Worm (Caenorhabditis elegans): Measurements from ENCODE around the gene asp-6.

asp-6 gene

DNA sequence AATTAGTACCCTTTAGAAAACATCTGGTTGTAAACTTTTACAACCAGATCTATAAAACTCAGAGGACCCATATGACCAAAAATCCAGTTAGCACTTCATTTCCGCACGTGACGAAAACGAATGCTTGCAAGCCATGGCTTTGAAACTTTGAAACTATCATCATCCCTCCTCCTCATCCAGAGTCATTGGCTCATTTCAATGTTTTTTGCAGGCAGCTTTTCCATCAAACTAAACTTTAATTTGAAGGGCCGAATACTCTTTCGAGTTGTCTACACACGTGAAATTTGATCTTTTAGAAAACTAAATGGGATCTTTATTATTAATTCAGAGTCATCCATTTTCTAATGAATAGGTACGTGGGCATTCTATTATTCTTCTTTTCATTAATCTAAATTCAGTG is 6.5 kb downstream of the asp-6 start:
- TF ChIP-seq him-1 (tag; optimal IDR thresholded peaks at IDR 0.05) (no peak), W03F9.2 (tag; optimal IDR thresholded peaks at IDR 0.05) (no peak), dao-5 (tag; optimal IDR thresholded peaks at IDR 0.05) (no peak)

DNA sequence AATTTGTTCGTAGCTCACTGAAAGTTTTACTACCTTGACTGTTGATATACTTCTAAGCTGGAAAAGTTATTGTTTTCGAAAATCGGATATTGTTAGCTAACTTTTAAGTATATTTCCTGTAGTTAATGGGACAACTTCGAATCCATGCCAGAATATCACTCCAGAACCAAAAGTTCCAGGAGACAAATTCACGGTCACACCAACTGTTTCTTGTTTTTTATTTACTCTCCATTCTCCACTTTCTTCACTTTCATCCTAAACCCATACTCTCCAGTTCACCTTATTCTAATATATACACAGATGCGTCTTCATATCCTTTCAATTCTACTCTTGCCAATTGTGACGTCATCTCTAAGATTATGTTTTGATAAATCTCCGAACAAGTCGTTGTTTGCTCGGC is 9.7 kb downstream of the asp-6 start, which contains the start of gene C16D9.1:
Gene C16D9.1, plus strand, starts transcription at position 301 of the 400 bp plus-strand sequence.
- TF ChIP-seq him-1 (tag; optimal IDR thresholded peaks at IDR 0.05) (no peak), W03F9.2 (tag; optimal IDR thresholded peaks at IDR 0.05) (no peak), dao-5 (tag; optimal IDR thresholded peaks at IDR 0.05) (no peak)

DNA sequence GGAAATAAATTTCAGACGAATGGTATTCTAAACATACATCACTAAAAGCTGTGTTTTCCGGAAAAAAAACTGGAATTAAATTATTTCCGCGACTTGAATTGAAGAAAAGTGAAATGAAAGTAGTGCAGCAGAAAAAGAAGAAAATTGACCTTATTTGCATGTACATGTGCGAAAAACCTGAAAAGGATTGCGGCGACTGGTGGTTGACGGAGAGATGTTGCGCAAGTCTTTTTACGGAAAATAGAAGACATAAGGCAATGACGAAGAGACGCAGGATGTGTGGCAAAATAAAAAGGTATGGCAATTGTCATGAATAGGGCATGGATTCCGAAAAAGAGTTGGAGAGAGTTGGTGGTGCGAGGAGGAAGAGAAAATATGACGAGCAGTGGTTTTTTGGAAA is 13.8 kb downstream of the asp-6 start:
- no peak for TF ChIP-seq dao-5 (tag; optimal IDR thresholded peaks at IDR 0.05)
- TF ChIP-seq W03F9.2 (tag; optimal IDR thresholded peaks at IDR 0.05), result no peak
- no peak for TF ChIP-seq him-1 (tag; optimal IDR thresholded peaks at IDR 0.05)

DNA sequence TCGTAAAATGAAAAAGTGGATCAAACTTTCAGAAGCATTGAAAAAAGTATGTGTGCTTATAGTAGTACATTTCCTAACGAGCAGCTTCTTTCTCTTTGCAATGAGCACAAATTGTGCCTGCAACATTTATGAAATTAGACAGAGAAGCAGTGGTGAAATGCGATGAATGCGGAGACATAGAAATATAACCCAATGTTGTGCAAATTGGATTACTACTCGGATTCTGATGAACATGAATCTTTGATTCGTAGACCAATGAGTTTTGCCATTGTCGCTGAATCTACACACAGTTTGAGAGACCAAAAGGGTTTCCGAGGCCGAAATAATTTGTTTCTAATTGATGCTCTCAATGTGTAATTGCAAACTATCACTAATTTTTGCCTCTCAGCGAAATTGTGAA is 14.8 kb downstream of the asp-6 start:
- TF ChIP-seq dao-5 (tag; optimal IDR thresholded peaks at IDR 0.05) (no peak), W03F9.2 (tag; optimal IDR thresholded peaks at IDR 0.05) (no peak), him-1 (tag; optimal IDR thresholded peaks at IDR 0.05) (no peak)

DNA sequence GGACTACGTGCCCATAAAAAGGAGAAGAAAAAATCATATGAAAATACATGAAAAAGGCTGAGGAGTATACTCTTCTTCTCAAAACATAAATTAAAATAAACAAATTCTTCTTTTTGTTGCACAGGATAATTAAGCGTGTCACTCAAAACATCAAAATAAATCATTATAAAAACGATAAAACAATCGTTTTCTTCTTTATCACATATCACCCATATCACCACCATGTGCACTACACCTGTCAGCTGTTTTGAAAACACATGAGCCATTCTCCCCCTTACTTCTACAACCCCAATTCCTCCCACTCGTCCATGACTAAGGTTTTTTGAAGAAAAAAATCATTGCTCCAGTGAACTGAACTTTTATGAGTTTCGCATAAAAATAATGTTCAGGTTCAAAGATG is 16.2 kb downstream of the asp-6 start:
- TF ChIP-seq him-1 (tag; optimal IDR thresholded peaks at IDR 0.05) (no peak), dao-5 (tag; optimal IDR thresholded peaks at IDR 0.05) (no peak), W03F9.2 (tag; optimal IDR thresholded peaks at IDR 0.05) (no peak)

DNA sequence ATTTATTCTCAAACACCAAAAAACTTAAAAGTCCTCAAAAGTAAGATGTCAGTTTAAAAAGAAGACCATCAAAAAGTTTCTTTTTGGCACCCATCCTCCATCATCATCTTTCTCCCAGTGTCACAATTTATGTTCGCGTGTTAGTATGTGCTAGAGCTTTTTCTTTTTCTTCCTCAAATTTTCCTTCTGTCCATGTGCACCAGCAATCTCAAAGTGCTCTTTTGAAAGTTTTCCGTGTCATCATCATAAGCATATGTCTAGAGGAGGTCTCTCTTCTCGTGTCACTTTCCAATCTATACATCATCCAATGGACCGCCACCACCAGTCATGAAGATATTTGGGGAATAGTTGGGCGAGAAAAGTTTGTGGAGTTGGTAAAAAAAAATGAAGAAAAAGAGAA is 17.7 kb downstream of the asp-6 start:
- TF ChIP-seq W03F9.2 (tag; optimal IDR thresholded peaks at IDR 0.05), result no peak

DNA sequence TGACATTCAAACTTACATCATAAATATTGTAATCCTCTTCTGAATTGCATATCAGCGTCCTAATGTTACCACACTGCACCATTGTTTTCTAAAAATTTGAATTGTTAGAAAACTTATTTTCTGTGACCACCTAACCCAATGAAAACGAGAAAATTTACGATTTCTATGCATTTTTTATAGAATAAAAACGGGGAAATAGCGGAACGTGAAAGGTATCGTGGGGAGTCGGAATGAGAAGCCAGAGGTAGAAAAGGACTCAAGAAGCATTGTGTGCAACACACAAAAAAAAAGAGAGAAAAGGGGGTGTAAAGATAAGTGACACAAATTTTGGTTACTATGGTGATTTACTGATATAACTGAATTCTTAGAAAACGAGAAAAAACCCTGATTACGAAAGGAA is 18.5 kb downstream of the asp-6 start, which contains the start of gene C16D9.6:
Gene C16D9.6, minus strand, starts transcription at position 101 of the 400 bp plus-strand sequence.
- TF ChIP-seq W03F9.2 (tag; optimal IDR thresholded peaks at IDR 0.05) (no peak), dao-5 (tag; optimal IDR thresholded peaks at IDR 0.05) (no peak), him-1 (tag; optimal IDR thresholded peaks at IDR 0.05) (no peak)

DNA sequence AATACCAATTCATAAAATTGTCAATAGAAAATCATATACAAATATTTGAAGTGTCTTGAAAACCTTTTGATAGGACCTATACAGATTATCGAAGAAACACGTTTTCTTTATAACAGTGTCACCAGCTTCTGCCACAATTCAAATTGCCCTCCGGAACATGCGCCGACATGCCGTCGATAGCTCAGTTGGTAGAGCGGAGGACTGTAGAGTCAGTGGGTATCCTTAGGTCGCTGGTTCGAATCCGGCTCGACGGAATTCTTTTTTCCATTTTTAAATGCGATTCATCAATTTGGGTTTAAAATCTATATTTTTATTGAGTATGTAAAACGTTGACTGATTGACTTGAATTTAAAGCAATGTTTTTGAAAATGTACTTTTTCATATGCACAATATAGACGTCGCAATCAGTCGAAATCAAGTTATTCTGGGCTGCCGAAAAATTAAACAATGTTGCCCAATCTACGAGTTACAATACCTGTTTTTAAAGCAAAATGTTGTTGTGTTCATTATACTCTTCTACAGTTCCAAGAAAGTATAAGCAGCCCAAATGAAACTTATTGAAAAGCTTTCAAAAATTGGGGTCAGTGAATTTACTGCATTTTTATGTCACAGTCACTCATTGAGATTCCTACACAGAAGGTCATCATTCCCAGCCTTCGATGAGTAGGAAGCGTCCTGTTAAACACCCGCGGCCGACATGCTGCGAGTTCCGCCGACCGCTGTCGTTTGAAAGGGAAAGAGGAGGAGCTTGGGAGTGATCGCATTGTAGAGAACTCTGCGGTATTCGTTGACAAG is 21.2 kb downstream of the asp-6 start:
- TF ChIP-seq him-1 (tag; optimal IDR thresholded peaks at IDR 0.05) (no peak), dao-5 (tag; optimal IDR thresholded peaks at IDR 0.05) (no peak), W03F9.2 (tag; optimal IDR thresholded peaks at IDR 0.05) (peak; percentile 47)

DNA sequence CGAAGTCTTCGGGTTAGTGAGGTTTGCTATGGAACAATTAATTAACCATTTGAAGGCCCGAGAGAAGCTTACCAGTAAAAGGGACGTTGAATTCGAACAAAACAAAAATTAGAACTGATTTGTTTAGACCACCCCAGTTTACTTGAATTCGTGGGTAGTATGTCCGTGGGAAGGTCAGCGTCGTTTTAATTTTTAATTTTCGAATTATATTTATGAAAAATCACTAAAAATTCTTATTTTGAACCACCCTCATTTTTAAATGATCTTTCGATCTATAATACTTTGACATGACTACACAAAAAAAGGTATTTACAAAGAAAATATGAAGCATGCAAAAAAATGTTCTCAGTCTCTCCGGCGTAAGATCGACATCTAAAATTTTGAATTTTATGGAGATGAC is 23.3 kb downstream of the asp-6 start, which contains the start of gene C16D9.5:
Gene C16D9.5, minus strand, starts transcription at position 101 of the 400 bp plus-strand sequence.
- TF ChIP-seq him-1 (tag; optimal IDR thresholded peaks at IDR 0.05), result no peak

DNA sequence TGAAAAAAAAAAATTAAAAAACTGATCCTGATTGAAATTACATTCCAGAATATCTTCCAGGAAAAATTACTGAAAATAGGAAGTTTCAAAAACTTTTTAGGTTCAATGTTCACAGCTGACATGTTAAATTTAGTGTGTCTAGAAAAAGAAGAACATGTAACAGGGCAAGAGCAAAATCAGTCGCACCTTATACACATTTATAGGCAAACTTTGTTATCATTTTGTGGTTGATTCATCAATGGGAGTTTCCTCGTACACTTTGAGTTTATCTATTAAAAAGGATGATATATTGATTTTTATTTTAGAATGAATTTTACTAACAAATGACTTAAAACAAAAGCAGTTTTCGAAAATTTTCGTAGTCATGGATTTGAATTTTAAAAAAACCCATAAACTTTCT is 25.5 kb downstream of the asp-6 start:
- no peak for TF ChIP-seq W03F9.2 (tag; optimal IDR thresholded peaks at IDR 0.05)
- no peak for TF ChIP-seq him-1 (tag; optimal IDR thresholded peaks at IDR 0.05)
- no peak for TF ChIP-seq dao-5 (tag; optimal IDR thresholded peaks at IDR 0.05)

DNA sequence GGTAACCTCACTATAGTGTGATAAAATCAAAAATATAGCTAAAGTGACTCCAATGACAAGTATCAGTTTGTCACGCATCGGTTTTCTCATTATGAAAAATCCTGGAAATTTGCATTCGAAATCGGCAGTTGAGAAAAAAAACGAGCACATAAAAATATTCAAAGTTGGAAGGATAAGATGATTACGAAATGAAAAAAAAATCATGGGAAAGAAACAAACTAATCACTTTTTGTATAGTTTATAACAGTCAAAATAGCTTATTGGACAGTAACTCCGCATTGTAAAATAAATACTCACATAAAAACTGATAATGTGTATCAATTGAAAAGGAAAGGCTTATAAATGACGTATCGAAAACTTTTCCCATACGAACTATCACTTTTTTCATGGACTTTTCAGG is 25.9 kb downstream of the asp-6 start, which contains the start of gene C16D9.4:
Gene C16D9.4, minus strand, starts transcription at position 101 of the 400 bp plus-strand sequence.
- TF ChIP-seq him-1 (tag; optimal IDR thresholded peaks at IDR 0.05), result no peak
- TF ChIP-seq W03F9.2 (tag; optimal IDR thresholded peaks at IDR 0.05), result no peak
- TF ChIP-seq dao-5 (tag; optimal IDR thresholded peaks at IDR 0.05), result no peak

DNA sequence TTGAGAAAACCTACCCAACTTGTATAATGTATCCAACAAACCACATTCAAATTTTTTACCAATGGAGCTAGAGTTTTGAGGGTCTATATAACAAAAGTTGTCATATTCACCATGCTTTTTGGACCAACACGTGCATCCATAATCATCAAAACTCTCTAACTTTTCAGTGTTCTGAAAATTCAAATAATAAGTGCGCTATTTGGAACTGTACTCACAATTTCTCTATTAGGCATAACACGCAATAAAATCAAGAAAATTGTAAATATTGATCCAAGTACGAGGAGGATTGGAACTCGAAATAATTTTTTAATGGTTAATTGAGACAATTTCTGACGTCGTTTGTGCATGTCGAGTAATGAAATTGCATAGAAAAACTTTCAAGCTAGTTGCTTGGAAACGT is 28.8 kb downstream of the asp-6 start, which contains the start of gene C16D9.3:
Gene C16D9.3, minus strand, starts transcription at position 101 of the 400 bp plus-strand sequence.
- TF ChIP-seq W03F9.2 (tag; optimal IDR thresholded peaks at IDR 0.05), result no peak

DNA sequence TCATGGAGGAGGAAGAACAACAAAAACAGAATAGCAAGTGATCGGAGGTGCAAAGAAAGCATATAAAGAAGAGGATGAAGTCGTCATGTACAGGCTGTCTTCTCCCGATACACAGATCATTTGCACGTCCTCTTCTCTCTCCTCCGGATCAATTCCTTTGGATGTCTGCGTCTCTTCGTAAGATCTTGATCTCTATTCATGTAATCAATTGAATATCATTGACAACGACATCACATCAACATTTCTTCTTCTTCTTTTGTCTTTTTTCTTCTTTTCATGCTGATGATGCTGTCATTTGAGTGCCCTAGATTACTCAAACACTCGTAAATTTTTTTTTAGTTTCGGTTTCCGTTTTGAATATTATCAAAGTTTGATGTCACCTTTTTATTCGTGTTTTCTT is 30.4 kb downstream of the asp-6 start, which contains the start of gene rol-3:
Gene rol-3, minus strand, starts transcription at position 120 of the 400 bp plus-strand sequence.
- TF ChIP-seq dao-5 (tag; optimal IDR thresholded peaks at IDR 0.05) (no peak), W03F9.2 (tag; optimal IDR thresholded peaks at IDR 0.05) (no peak), him-1 (tag; optimal IDR thresholded peaks at IDR 0.05) (no peak)

DNA sequence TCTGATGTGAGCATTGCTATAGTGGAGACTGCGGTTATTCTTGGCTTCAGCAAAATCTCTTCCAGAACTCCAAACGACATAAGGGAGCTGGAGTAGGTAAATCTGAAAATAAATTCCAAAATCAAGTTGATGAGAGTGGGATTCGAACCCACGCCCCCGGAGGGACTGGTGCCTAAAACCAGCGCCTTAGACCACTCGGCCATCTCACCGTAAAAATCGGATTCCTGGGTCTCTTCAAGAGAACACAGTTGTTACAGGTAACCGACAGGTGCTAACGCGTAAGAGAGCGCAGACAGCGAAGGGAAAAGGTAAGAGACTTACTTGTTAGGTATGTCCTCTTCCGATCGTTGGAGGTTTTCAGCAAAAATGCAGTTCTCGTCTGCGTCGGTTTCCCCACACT is 33.4 kb downstream of the asp-6 start:
- TF ChIP-seq W03F9.2 (tag; optimal IDR thresholded peaks at IDR 0.05), result no peak
- no peak for TF ChIP-seq dao-5 (tag; optimal IDR thresholded peaks at IDR 0.05)
- TF ChIP-seq him-1 (tag; optimal IDR thresholded peaks at IDR 0.05), result no peak

DNA sequence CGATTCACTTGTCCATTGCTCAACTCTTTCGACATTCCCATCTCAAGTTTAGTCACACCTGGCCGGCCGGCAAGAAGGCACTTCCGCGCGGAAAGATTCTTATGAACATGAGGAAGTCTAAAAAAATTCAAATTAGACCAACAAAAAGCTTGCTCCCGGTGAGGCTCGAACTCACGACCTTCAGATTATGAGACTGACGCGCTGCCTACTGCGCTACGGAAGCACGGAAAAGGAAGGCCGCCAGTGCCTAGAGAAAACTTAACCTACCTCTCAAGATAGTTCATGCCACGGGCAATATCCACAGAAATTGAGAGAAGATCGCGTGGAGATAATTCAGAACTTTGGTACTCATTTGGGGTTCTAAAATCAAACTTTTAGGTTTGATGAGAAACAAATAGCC is 38.7 kb downstream of the asp-6 start:
- TF ChIP-seq W03F9.2 (tag; optimal IDR thresholded peaks at IDR 0.05) (no peak), dao-5 (tag; optimal IDR thresholded peaks at IDR 0.05) (no peak), him-1 (tag; optimal IDR thresholded peaks at IDR 0.05) (no peak)

Data from whole organism, L4/young adult.